Worm (Caenorhabditis elegans) whole organism, early embryonic: Measurements from ENCODE around the gene T20D4.11.

Experiments
- aly-1 ChIP-seq: sonication (generic microtip); optimal IDR thresholded peaks from 2 replicates; lab custom pipeline; 2016; ENCODE audit warnings: missing genetic modification characterization, missing compliant biosample characterization
- ama-1 ChIP-seq: fragments of 150-350 bp; optimal IDR thresholded peaks from 2 replicates; lab custom pipeline; 2014
- ceh-13 ChIP-seq: fragments of 200-800 bp; sonication (Bioruptor generic); optimal IDR thresholded peaks from 2 replicates; lab custom pipeline; 2018; ENCODE audit warnings: mild to moderate bottlenecking, missing genetic modification characterization, missing compliant biosample characterization
- ceh-36 ChIP-seq: sonication (generic microtip); optimal IDR thresholded peaks from 2 replicates; lab custom pipeline; 2016; ENCODE audit warnings: missing genetic modification characterization, inconsistent platforms, missing compliant biosample characterization
- ets-7 ChIP-seq: sonication (generic microtip); optimal IDR thresholded peaks from 2 replicates; lab custom pipeline; 2016; ENCODE audit warnings: missing genotype, missing genetic modification characterization, missing compliant biosample characterization
- flt-1 ChIP-seq: fragments of 200-800 bp; sonication (Bioruptor generic); IDR thresholded peaks from 2 replicates; pipeline ENCODE4 v1.3.6; 2022; ENCODE audit warnings: missing genetic modification characterization, missing compliant biosample characterization
- hmg-4 ChIP-seq: fragments of 200-800 bp; sonication (Bioruptor generic); optimal IDR thresholded peaks from 2 replicates; lab custom pipeline; 2018; ENCODE audit warnings: mild to moderate bottlenecking, missing genetic modification characterization, missing compliant biosample characterization
- hnd-1 ChIP-seq: sonication (generic microtip); optimal IDR thresholded peaks from 2 replicates; lab custom pipeline; 2016; ENCODE audit warnings: missing genetic modification characterization, missing compliant biosample characterization
- pes-1 ChIP-seq: fragments of 200-800 bp; sonication (Bioruptor generic); IDR thresholded peaks from 2 replicates; pipeline ENCODE4 v1.3.6; 2022; ENCODE audit warnings: missing genetic modification reagents, missing genetic modification characterization, missing compliant biosample characterization
- sea-1 ChIP-seq: fragments of 200-800 bp; sonication (Bioruptor generic); conservative IDR thresholded peaks from 2 replicates; pipeline ENCODE4 v1.3.6; 2022; ENCODE audit warnings: missing genetic modification characterization, missing compliant biosample characterization
- tbx-11 ChIP-seq: fragments of 200-800 bp; sonication (Bioruptor generic); IDR thresholded peaks from 2 replicates; pipeline ENCODE4 v1.3.6; 2022; ENCODE audit warnings: missing genetic modification characterization, missing compliant biosample characterization
- tbx-37 ChIP-seq: fragments of 200-800 bp; sonication (Bioruptor generic); conservative IDR thresholded peaks from 2 replicates; pipeline ENCODE4 v1.3.6; 2022; ENCODE audit warnings: missing genetic modification reagents, missing genetic modification characterization, missing compliant biosample characterization
- tra-4 ChIP-seq: sonication (generic microtip); optimal IDR thresholded peaks from 2 replicates; lab custom pipeline; 2017; ENCODE audit warnings: missing genetic modification characterization, missing compliant biosample characterization

ce11 chrV:3391005-3391404, 7.5 kb upstream of the T20D4.11 start:
- no peak for TF ChIP-seq ceh-13 (GFP tag; lab: Kevin White, UChicago)
- TF ChIP-seq tbx-37 (GFP tag; lab: Robert Waterston, UW) = no peak
- no peak for TF ChIP-seq tra-4
- TF ChIP-seq pes-1 (GFP tag; lab: Robert Waterston, UW) = no peak
- TF ChIP-seq ama-1 (lab: Kevin White, UChicago) = no peak
- no peak for TF ChIP-seq ceh-36 (tag; lab: Kevin White, UChicago)
- no peak for TF ChIP-seq ets-7 (tag; lab: Kevin White, UChicago)
- TF ChIP-seq hmg-4 (GFP tag; lab: Kevin White, UChicago) = no peak
- TF ChIP-seq sea-1 (GFP tag; lab: Robert Waterston, UW) = no peak
- TF ChIP-seq tbx-11 (GFP tag; lab: Robert Waterston, UW) = no peak
- no peak for TF ChIP-seq hnd-1 (tag; lab: Kevin White, UChicago)
- no peak for TF ChIP-seq aly-1 (tag; lab: Kevin White, UChicago)
- no peak for TF ChIP-seq flt-1
